Fruit fly (Drosophila melanogaster) whole organism, prepupa: ENCODE results near the gene CG9672.

Experiments used
- CG3032 ChIP-seq: fragments of 200-800 bp; optimal IDR thresholded peaks from 2 replicates; lab custom pipeline; 2019; ENCODE audit warnings: missing biosample characterization, mild to moderate bottlenecking, missing genetic modification characterization, moderate library complexity
- Sox102F ChIP-seq: fragments of 200-800 bp; sonication (Bioruptor generic); optimal IDR thresholded peaks from 2 replicates; lab custom pipeline; 2016; ENCODE audit warnings: missing biosample characterization, mild to moderate bottlenecking, missing genetic modification characterization
- cyc ChIP-seq: fragments of 200-800 bp; sonication (Bioruptor generic); optimal IDR thresholded peaks from 3 replicates; lab custom pipeline; 2016; ENCODE audit warnings: missing biosample characterization, missing genetic modification characterization
- pdm3 ChIP-seq: fragments of 200-800 bp; sonication (Bioruptor generic); optimal IDR thresholded peaks from 3 replicates; lab custom pipeline; 2016; ENCODE audit warnings: missing biosample characterization, missing genetic modification characterization
- topi ChIP-seq: fragments of 200-800 bp; sonication (Bioruptor generic); optimal IDR thresholded peaks from 3 replicates; lab custom pipeline; 2016; ENCODE audit warnings: missing biosample characterization, missing genetic modification characterization
- vri ChIP-seq: fragments of 200-800 bp; sonication (Bioruptor generic); optimal IDR thresholded peaks from 3 replicates; lab custom pipeline; 2016; ENCODE audit warnings: missing biosample characterization, mild to moderate bottlenecking, missing genetic modification characterization

dm6 chrX:16744345-16744744, 37.7 kb upstream of the CG9672 start:
- TF ChIP-seq vri (GFP tag; lab: Kevin White, UChicago) (no peak), pdm3 (no peak), topi (GFP tag; lab: Kevin White, UChicago) (no peak), CG3032 (tag; lab: Kevin White, UChicago) (no peak), Sox102F (no peak), cyc (GFP tag; lab: Kevin White, UChicago) (no peak)
